Fruit fly (Drosophila melanogaster) S2 (cell line): ENCODE results near the gene Elys.

Source experiments
- CG8478 ChIP-seq: fragments of >200 bp; optimal IDR thresholded peaks from 2 replicates; lab custom pipeline; 2018
- CTCF ChIP-seq, 2 experiments: fragments of >200 bp; optimal IDR thresholded peaks; 2 replicates each; lab custom pipeline; 2018

Gene Elys

DNA sequence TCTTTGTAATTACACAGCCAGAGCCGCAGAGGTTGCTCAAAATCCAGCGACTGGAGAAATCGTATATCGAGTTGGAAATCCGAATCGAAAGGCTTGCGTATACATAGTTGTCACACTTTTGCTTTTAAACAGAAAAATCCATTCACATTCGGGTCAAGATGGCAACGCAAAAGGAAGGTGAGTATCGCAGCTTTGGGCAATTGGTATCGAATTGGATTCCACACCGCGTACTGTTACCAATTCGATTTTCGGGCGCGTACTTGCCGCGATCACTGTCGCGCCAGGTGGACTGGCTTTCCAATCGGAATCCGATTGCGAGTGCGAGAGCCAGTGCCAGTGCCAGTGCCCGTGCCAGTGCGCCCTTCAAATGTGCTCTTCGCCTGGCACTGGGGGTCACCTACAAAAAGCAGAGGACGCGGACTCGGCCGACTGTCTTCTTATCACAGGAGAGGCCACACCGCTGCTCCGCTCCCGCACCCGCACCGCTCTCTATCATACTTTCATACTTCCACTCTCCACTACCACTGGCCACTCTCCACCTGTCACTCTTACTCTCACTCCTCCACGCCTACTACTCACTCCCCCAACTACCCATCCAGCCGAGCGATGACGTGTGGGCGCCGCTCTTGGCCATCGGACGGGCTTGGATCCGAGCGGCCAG lies 15.5 kb downstream of the Elys start:
- TF ChIP-seq CG8478 (lab: Kevin White, UChicago) (no peak), CTCF (optimal IDR thresholded peaks at IDR 0.05; lab: Kevin White, UChicago) (no peak)

DNA sequence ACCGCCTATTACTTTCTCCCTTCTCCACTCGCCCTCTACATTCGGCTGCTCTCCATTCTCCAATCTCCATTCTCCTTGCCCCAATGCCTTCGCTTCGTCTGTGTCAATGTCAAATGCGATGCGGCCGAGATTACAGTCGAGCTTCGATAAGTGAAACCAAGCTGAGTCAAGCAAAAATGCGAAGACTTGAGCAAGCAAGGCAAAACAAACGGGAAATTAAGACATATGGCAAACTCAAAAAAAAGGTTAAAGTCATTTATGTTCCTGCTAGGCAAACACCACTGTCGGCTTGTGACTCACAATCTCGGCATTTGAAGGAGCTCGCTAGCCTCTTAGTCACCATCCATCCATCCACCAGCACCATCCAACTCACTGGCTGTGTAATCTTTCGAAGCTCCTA lies 16.3 kb downstream of the Elys start:
- TF ChIP-seq CTCF (optimal IDR thresholded peaks at IDR 0.05; lab: Kevin White, UChicago) (peak in 1 of 2 experiments; percentile 29), CG8478 (lab: Kevin White, UChicago) (no peak)

dm6 chrX:19675662-19676061 lies 23.6 kb downstream of the Elys start, which contains the start of gene et:
Gene et, minus strand, starts transcription at chrX:19675891.
- TF ChIP-seq CTCF (optimal IDR thresholded peaks at IDR 0.05; lab: Kevin White, UChicago): no peak
- TF ChIP-seq CG8478 (lab: Kevin White, UChicago): no peak

- TF ChIP-seq CTCF (optimal IDR thresholded peaks at IDR 0.05; lab: Kevin White, UChicago): peak; percentile 48 to 65
- TF ChIP-seq CG8478 (lab: Kevin White, UChicago): no peak
Observed at dm6 chrX:19679207-19679606, 27.1 kb downstream of the Elys start.

DNA sequence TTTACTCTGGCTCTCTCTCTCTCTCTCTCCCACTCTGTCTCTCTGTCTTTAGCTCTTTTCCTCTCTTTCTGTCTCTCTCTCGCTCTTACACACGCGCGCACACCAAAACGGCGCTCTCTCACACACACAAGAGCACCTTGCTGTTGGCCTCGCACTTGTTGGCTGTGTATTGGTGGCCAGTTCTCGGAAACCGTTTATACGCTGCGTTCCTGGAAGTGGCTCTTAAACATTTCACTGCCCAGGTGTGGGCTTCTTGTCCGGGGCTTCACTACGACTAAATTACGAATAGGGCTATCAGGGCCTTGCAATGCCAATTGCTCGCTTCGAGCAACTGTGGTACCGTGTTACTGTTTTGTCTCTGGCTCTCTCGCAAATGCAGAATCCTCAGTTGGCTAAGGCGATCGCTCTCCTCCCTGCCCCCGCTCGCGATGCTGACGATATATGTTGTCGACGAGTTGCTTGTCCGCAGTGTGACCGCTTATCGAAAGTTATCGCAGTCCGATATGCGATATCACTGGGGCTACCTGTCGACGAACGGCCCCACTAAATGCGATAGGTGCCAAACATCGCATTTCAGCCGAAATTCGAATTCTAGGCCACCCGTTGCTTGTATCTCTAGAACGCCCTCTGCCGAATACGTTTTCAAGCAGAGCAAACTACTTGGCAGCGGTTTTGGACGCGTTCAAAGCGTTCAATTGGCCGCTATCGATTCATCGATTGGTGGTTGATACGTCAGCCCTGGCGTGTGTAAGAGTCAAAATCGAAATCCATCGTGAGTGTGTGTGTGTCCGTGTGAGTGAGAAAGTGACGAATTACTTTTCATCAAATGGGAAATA lies 31.2 kb downstream of the Elys start, which contains the start of the genes dome and Ubqn:
dome (minus strand) TSS at position 479 of the 836 bp plus-strand sequence.
Ubqn (plus strand) TSS at position 769 of the 836 bp plus-strand sequence.
- TF ChIP-seq CG8478 (lab: Kevin White, UChicago) (no peak), CTCF (optimal IDR thresholded peaks at IDR 0.05; lab: Kevin White, UChicago) (peak; percentile 64 to 83)

dm6 chrX:19684048-19684447 lies 31.9 kb downstream of the Elys start:
- TF ChIP-seq CTCF (optimal IDR thresholded peaks at IDR 0.05; lab: Kevin White, UChicago): no peak
- TF ChIP-seq CG8478 (lab: Kevin White, UChicago): no peak

DNA sequence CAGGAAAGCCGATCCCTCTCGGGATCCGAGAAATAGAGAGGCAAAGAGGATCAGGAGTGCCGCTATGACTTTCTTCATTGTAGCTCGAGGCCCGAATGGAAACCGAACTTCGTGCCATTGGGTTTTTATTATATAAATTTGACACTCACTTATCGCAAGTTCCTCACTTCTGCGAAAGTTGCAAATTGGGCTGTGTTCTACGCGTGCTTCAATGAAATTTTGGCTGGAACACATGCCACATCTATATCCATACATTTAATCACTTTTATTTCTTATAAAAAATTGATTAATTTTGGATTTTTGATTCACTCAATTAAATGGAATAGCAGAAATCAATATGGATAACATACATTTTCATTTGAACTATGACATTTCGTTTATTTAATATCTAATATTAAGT lies 36.7 kb downstream of the Elys start, which contains the start of gene CG14227:
CG14227 (minus strand) TSS at position 101 of the 400 bp plus-strand sequence.
- no peak for TF ChIP-seq CG8478 (lab: Kevin White, UChicago)
- no peak for TF ChIP-seq CTCF (optimal IDR thresholded peaks at IDR 0.05; lab: Kevin White, UChicago)

- TF ChIP-seq CTCF (optimal IDR thresholded peaks at IDR 0.05; lab: Kevin White, UChicago): no peak
- TF ChIP-seq CG8478 (lab: Kevin White, UChicago): no peak
Observed at dm6 chrX:19690050-19690449, 37.9 kb downstream of the Elys start.

- no peak for TF ChIP-seq CTCF (optimal IDR thresholded peaks at IDR 0.05; lab: Kevin White, UChicago)
- no peak for TF ChIP-seq CG8478 (lab: Kevin White, UChicago)
Observed at dm6 chrX:19692951-19693698, 41.0 kb downstream of the Elys start, which contains the start of gene Mer. Gene Mer, minus strand, starts transcription at chrX:19693500.

dm6 chrX:19694792-19695558 lies 42.9 kb downstream of the Elys start, which contains the start of gene CG14229:
Gene CG14229, minus strand, starts transcription at chrX:19695250.
- TF ChIP-seq CTCF (optimal IDR thresholded peaks at IDR 0.05; lab: Kevin White, UChicago) (no peak), CG8478 (lab: Kevin White, UChicago) (no peak)

- TF ChIP-seq CTCF (optimal IDR thresholded peaks at IDR 0.05; lab: Kevin White, UChicago) (peak in 1 of 2 experiments; percentile 12), CG8478 (lab: Kevin White, UChicago) (no peak)
Observed at dm6 chrX:19696845-19697244, 44.7 kb downstream of the Elys start, which contains the start of gene Cdc42. Gene Cdc42, plus strand, starts transcription at chrX:19697091.

dm6 chrX:19697255-19697877 lies 45.3 kb downstream of the Elys start:
- TF ChIP-seq CTCF (optimal IDR thresholded peaks at IDR 0.05; lab: Kevin White, UChicago) (no peak), CG8478 (lab: Kevin White, UChicago) (no peak)

dm6 chrX:19701611-19702010 lies 49.5 kb downstream of the Elys start, which contains the start of gene Tcs4:
Gene Tcs4, minus strand, starts transcription at chrX:19701755.
- TF ChIP-seq CTCF (optimal IDR thresholded peaks at IDR 0.05; lab: Kevin White, UChicago) (no peak), CG8478 (lab: Kevin White, UChicago) (no peak)
